Fruit fly (Drosophila melanogaster) whole organism, embryonic: ENCODE data around the gene Nlg2.

Source experiments
- Adf1 ChIP-seq: fragments of 200-800 bp; sonication (Bioruptor generic); IDR thresholded peaks from 2 replicates; pipeline ENCODE4 v1.3.6; 2022; ENCODE audit warnings: missing biosample characterization, missing genetic modification characterization
- Antp ChIP-seq: fragments of 200-800 bp; sonication (Bioruptor generic); optimal IDR thresholded peaks from 3 replicates; lab custom pipeline; 2016; ENCODE audit warnings: missing biosample characterization, missing genetic modification characterization
- Atf-2 ChIP-seq: fragments of 200-800 bp; sonication (Bioruptor generic); optimal IDR thresholded peaks from 2 replicates; lab custom pipeline; 2016; ENCODE audit warnings: missing biosample characterization, missing genetic modification characterization
- CG10366 ChIP-seq: fragments of 200-800 bp; sonication (Bioruptor generic); IDR thresholded peaks from 2 replicates; pipeline ENCODE4 v1.3.6; 2022; ENCODE audit warnings: missing biosample characterization, missing genetic modification characterization
- CG10959 ChIP-seq: fragments of 200-800 bp; sonication (Bioruptor generic); IDR thresholded peaks from 2 replicates; pipeline ENCODE4 v1.3.6; 2022; ENCODE audit warnings: missing biosample characterization, missing genetic modification characterization
- CG11696 ChIP-seq: fragments of 200-800 bp; sonication (Bioruptor generic); IDR thresholded peaks from 2 replicates; pipeline ENCODE4 v1.3.6; 2022; ENCODE audit warnings: missing biosample characterization, missing genetic modification characterization
- CG12104 ChIP-seq: fragments of 200-800 bp; sonication (Bioruptor generic); optimal IDR thresholded peaks from 3 replicates; lab custom pipeline; 2016; ENCODE audit warnings: missing biosample characterization, missing genetic modification characterization
- CG12391 ChIP-seq: fragments of 200-800 bp; sonication (Bioruptor generic); optimal IDR thresholded peaks from 3 replicates; lab custom pipeline; 2018; ENCODE audit warnings: missing biosample characterization, mild to moderate bottlenecking, missing genetic modification characterization, moderate library complexity
- CG12659 ChIP-seq: fragments of 200-800 bp; sonication (Bioruptor generic); optimal IDR thresholded peaks from 3 replicates; lab custom pipeline; 2017; ENCODE audit warnings: mild to moderate bottlenecking, missing biosample characterization, missing genetic modification reagents, missing genetic modification characterization
- CG13894 ChIP-seq: fragments of 200-800 bp; sonication (Bioruptor generic); optimal IDR thresholded peaks from 3 replicates; lab custom pipeline; 2018; ENCODE audit warnings: missing biosample characterization, mild to moderate bottlenecking, missing genetic modification characterization, moderate library complexity
- CG14050 ChIP-seq: fragments of 200-800 bp; sonication (Bioruptor generic); IDR thresholded peaks from 3 replicates; pipeline ENCODE4 v1.3.6; 2022; ENCODE audit warnings: missing biosample characterization, missing genetic modification characterization
- CG15601 ChIP-seq: fragments of 200-800 bp; sonication (Bioruptor generic); optimal IDR thresholded peaks from 3 replicates; lab custom pipeline; 2019; ENCODE audit warnings: missing biosample characterization, mild to moderate bottlenecking, missing genetic modification characterization, moderate library complexity
- CG1832 ChIP-seq: fragments of 200-800 bp; sonication (Bioruptor generic); optimal IDR thresholded peaks from 2 replicates; lab custom pipeline; 2017; ENCODE audit warnings: missing biosample characterization, mild to moderate bottlenecking, missing genetic modification characterization, inconsistent platforms
- CG2129 ChIP-seq: fragments of 200-800 bp; sonication (Bioruptor generic); IDR thresholded peaks from 2 replicates; pipeline ENCODE4 v1.3.6; 2022; ENCODE audit warnings: missing biosample characterization, missing genetic modification characterization; ENCODE audit not compliant: partially characterized antibody
- CG30020 ChIP-seq: fragments of 200-800 bp; optimal IDR thresholded peaks from 2 replicates; lab custom pipeline; 2019; ENCODE audit warnings: missing biosample characterization, mild to moderate bottlenecking, missing genetic modification characterization, moderate library complexity
- CG32767 ChIP-seq: fragments of 200-800 bp; sonication (Bioruptor generic); IDR thresholded peaks from 2 replicates; pipeline ENCODE4 v1.3.6; 2022; ENCODE audit warnings: missing biosample characterization, missing genetic modification characterization
- CG4424 ChIP-seq: fragments of 200-800 bp; sonication (Bioruptor generic); optimal IDR thresholded peaks from 3 replicates; lab custom pipeline; 2016; ENCODE audit warnings: missing biosample characterization, missing genetic modification characterization
- CG7928 ChIP-seq: fragments of 200-800 bp; sonication (Bioruptor generic); optimal IDR thresholded peaks from 2 replicates; lab custom pipeline; 2017; ENCODE audit warnings: missing biosample characterization, mild to moderate bottlenecking, missing genetic modification characterization
- CkIIα-i1 ChIP-seq: fragments of 200-800 bp; sonication (Bioruptor generic); IDR thresholded peaks from 2 replicates; pipeline ENCODE4 v1.3.6; 2022; ENCODE audit warnings: missing biosample characterization, missing genetic modification characterization
- Hmr ChIP-seq: fragments of 200-800 bp; sonication (Bioruptor generic); optimal IDR thresholded peaks from 3 replicates; lab custom pipeline; 2017; ENCODE audit warnings: mild to moderate bottlenecking, missing biosample characterization, missing genetic modification reagents, missing genetic modification characterization
- Kr ChIP-seq: fragments of 200-800 bp; sonication (Bioruptor generic); optimal IDR thresholded peaks from 2 replicates; lab custom pipeline; 2017; ENCODE audit warnings: missing biosample characterization, mild to moderate bottlenecking, missing genetic modification characterization
- Lim3 ChIP-seq: fragments of 200-800 bp; sonication (Bioruptor generic); IDR thresholded peaks from 2 replicates; pipeline ENCODE4 v1.3.6; 2022; ENCODE audit warnings: missing biosample characterization, missing genetic modification characterization
- MTF-1 ChIP-seq: fragments of 200-800 bp; sonication (Bioruptor generic); optimal IDR thresholded peaks from 2 replicates; lab custom pipeline; 2018; ENCODE audit warnings: missing biosample characterization, mild to moderate bottlenecking, missing genetic modification characterization, borderline replicate concordance
- Myb ChIP-seq: fragments of 200-800 bp; sonication (Bioruptor generic); optimal IDR thresholded peaks from 2 replicates; lab custom pipeline; 2016; ENCODE audit warnings: missing biosample characterization, missing genetic modification characterization
- Nf-YA ChIP-seq: fragments of 200-800 bp; sonication (Bioruptor generic); IDR thresholded peaks from 2 replicates; pipeline ENCODE4 v1.3.6; 2022; ENCODE audit warnings: missing biosample characterization, missing genetic modification characterization
- Nf-YB ChIP-seq: fragments of 200-800 bp; sonication (Bioruptor generic); optimal IDR thresholded peaks from 3 replicates; lab custom pipeline; 2019; ENCODE audit warnings: missing biosample characterization, mild to moderate bottlenecking, missing genetic modification characterization, moderate library complexity
- Nf-YC ChIP-seq: fragments of 200-800 bp; optimal IDR thresholded peaks from 3 replicates; lab custom pipeline; 2019; ENCODE audit warnings: missing biosample characterization, mild to moderate bottlenecking, missing genetic modification characterization, moderate library complexity
- NfI ChIP-seq: fragments of 200-800 bp; sonication (Bioruptor generic); optimal IDR thresholded peaks from 3 replicates; lab custom pipeline; 2018; ENCODE audit warnings: missing biosample characterization, mild to moderate bottlenecking, missing genetic modification characterization, moderate library complexity
- Taf1 ChIP-seq: fragments of 200-800 bp; sonication (Bioruptor generic); IDR thresholded peaks from 2 replicates; pipeline ENCODE4 v1.3.6; 2022; ENCODE audit warnings: missing biosample characterization, missing genetic modification characterization
- Xrp1 ChIP-seq: fragments of 200-800 bp; sonication (Bioruptor generic); IDR thresholded peaks from 2 replicates; pipeline ENCODE4 v1.3.6; 2022; ENCODE audit warnings: missing biosample characterization, missing genetic modification characterization
- YL-1 ChIP-seq: fragments of 200-800 bp; sonication (Bioruptor generic); optimal IDR thresholded peaks from 3 replicates; lab custom pipeline; 2017; ENCODE audit warnings: missing biosample characterization, mild to moderate bottlenecking, missing genetic modification characterization
- ara ChIP-seq: fragments of 200-800 bp; sonication (Bioruptor generic); IDR thresholded peaks from 2 replicates; pipeline ENCODE4 v1.3.6; 2022; ENCODE audit warnings: missing biosample characterization, missing genetic modification characterization
- bab2 ChIP-seq: fragments of 200-800 bp; sonication (Bioruptor generic); optimal IDR thresholded peaks from 2 replicates; lab custom pipeline; 2016; ENCODE audit warnings: missing biosample characterization, missing genetic modification characterization
- cg ChIP-seq: fragments of 200-800 bp; sonication (Bioruptor generic); optimal IDR thresholded peaks from 3 replicates; lab custom pipeline; 2019; ENCODE audit warnings: missing biosample characterization, mild to moderate bottlenecking, missing genetic modification characterization, moderate library complexity
- ci ChIP-seq: fragments of 200-800 bp; sonication (Bioruptor generic); IDR thresholded peaks from 3 replicates; pipeline ENCODE4 v1.3.6; 2022; ENCODE audit warnings: missing biosample characterization, missing genetic modification characterization
- crc ChIP-seq: fragments of 200-800 bp; sonication (Bioruptor generic); optimal IDR thresholded peaks from 2 replicates; lab custom pipeline; 2016; ENCODE audit warnings: missing biosample characterization, missing genetic modification characterization
- danr ChIP-seq: fragments of 200-800 bp; sonication (Bioruptor generic); IDR thresholded peaks from 2 replicates; pipeline ENCODE4 v1.3.6; 2022; ENCODE audit warnings: missing biosample characterization, missing genetic modification characterization
- fd3F ChIP-seq: fragments of 200-800 bp; sonication (Bioruptor generic); optimal IDR thresholded peaks from 2 replicates; lab custom pipeline; 2018; ENCODE audit warnings: missing biosample characterization, mild to moderate bottlenecking, missing genetic modification characterization, moderate library complexity
- hth ChIP-seq: fragments of >200 bp; optimal IDR thresholded peaks from 2 replicates; lab custom pipeline; 2017; ENCODE audit warnings: inconsistent platforms
- knrl ChIP-seq: fragments of 200-800 bp; sonication (Bioruptor generic); IDR thresholded peaks from 3 replicates; pipeline ENCODE4 v1.3.6; 2022; ENCODE audit warnings: missing biosample characterization, missing genetic modification characterization; ENCODE audit not compliant: partially characterized antibody
- lilli ChIP-seq: fragments of 200-800 bp; sonication (Bioruptor generic); optimal IDR thresholded peaks from 3 replicates; lab custom pipeline; 2016; ENCODE audit warnings: missing biosample characterization, missing genetic modification characterization
- nmo ChIP-seq: fragments of 200-800 bp; sonication (Bioruptor generic); optimal IDR thresholded peaks from 2 replicates; lab custom pipeline; 2018; ENCODE audit warnings: missing biosample characterization, mild to moderate bottlenecking, missing genetic modification characterization, moderate library complexity
- oc ChIP-seq: fragments of 200-800 bp; sonication (Bioruptor generic); optimal IDR thresholded peaks from 2 replicates; lab custom pipeline; 2018; ENCODE audit warnings: missing biosample characterization, mild to moderate bottlenecking, missing genetic modification characterization, moderate library complexity
- p53 ChIP-seq: fragments of 200-800 bp; sonication (Bioruptor generic); optimal IDR thresholded peaks from 2 replicates; lab custom pipeline; 2016; ENCODE audit warnings: missing biosample characterization, missing genetic modification characterization
- pfk ChIP-seq: fragments of 200-800 bp; sonication (Bioruptor generic); optimal IDR thresholded peaks from 2 replicates; lab custom pipeline; 2018; ENCODE audit warnings: missing biosample characterization, mild to moderate bottlenecking, missing genetic modification characterization, moderate library complexity
- pho ChIP-seq: fragments of 200-800 bp; sonication (Bioruptor generic); optimal IDR thresholded peaks from 2 replicates; lab custom pipeline; 2016; ENCODE audit warnings: missing biosample characterization, missing genetic modification characterization
- psq ChIP-seq: fragments of 200-800 bp; sonication (Bioruptor generic); optimal IDR thresholded peaks from 2 replicates; lab custom pipeline; 2017; ENCODE audit warnings: missing biosample characterization, missing genetic modification characterization
- ranshi ChIP-seq: fragments of 200-800 bp; sonication (Bioruptor generic); IDR thresholded peaks from 2 replicates; pipeline ENCODE4 v1.3.6; 2022; ENCODE audit warnings: missing biosample characterization, missing genetic modification characterization
- sisA ChIP-seq: fragments of 200-800 bp; sonication (Bioruptor generic); IDR thresholded peaks from 2 replicates; pipeline ENCODE4 v1.3.6; 2022; ENCODE audit warnings: missing biosample characterization, missing genetic modification characterization
- sr ChIP-seq: fragments of 200-800 bp; sonication (Bioruptor generic); IDR thresholded peaks from 3 replicates; pipeline ENCODE4 v1.3.6; 2022; ENCODE audit warnings: missing biosample characterization, missing genetic modification characterization
- tx ChIP-seq: fragments of 200-800 bp; sonication (Bioruptor generic); optimal IDR thresholded peaks from 2 replicates; lab custom pipeline; 2016; ENCODE audit warnings: missing biosample characterization, missing genetic modification characterization
- vnd ChIP-seq: fragments of 200-800 bp; sonication (Bioruptor generic); IDR thresholded peaks from 3 replicates; pipeline ENCODE4 v1.3.6; 2022; ENCODE audit warnings: missing biosample characterization, missing genetic modification characterization; ENCODE audit not compliant: partially characterized antibody
- zf30C ChIP-seq: fragments of 200-800 bp; sonication (Bioruptor generic); optimal IDR thresholded peaks from 3 replicates; lab custom pipeline; 2018; ENCODE audit warnings: missing biosample characterization, mild to moderate bottlenecking, missing genetic modification characterization

Gene Nlg2

DNA sequence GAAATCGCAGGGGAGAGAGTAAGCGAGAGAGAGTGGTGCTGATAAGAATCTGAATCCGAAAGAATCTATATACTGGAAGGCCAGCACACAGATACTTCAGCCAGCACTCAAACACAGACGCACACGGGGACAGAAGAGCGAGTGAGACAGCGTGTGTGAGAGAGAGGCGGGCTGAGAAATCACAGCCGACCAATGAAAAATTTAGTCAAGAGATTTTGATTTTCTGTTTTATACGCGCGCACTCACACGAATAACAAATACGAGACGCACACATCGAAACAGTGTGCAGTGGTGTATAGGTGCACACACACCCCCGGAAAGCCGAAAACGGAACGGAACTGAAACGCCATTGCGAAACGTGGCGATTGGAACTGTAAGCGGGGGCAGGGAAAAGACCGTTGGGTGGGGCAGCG, 41.0 kb upstream of the Nlg2 start (continued):
- TF ChIP-seq bab2 (no peak), CG4424 (GFP tag; lab: Kevin White, UChicago) (no peak), CG12104 (GFP tag; lab: Kevin White, UChicago) (no peak), CG2129 (GFP tag; lab: Robert Waterston, UW) (no peak), oc (tag; lab: Kevin White, UChicago) (peak; percentile 61), lilli (GFP tag; lab: Kevin White, UChicago) (no peak), Taf1 (no peak), Xrp1 (no peak), Hmr (GFP tag; lab: Kevin White, UChicago) (no peak), CG12659 (GFP tag; lab: Kevin White, UChicago) (no peak), pho (GFP tag; lab: Kevin White, UChicago) (no peak), NfI (GFP tag; lab: Kevin White, UChicago) (peak; percentile 17), CG12391 (tag; lab: Kevin White, UChicago) (no peak), Myb (no peak), CG14050 (GFP tag; lab: Robert Waterston, UW) (no peak), CkIIα-i1 (no peak), vnd (GFP tag; lab: Robert Waterston, UW) (no peak), zf30C (GFP tag; lab: Kevin White, UChicago) (no peak), CG10959 (GFP tag; lab: Robert Waterston, UW) (no peak), CG11696 (GFP tag; lab: Robert Waterston, UW) (0 out of 2 replicates have a peak, but pooled peaks have one; percentile 24), nmo (GFP tag; lab: Kevin White, UChicago) (peak; percentile 6), MTF-1 (GFP tag; lab: Kevin White, UChicago) (peak; percentile 14), Atf-2 (GFP tag; lab: Kevin White, UChicago) (no peak), cg (GFP tag; lab: Kevin White, UChicago) (peak; percentile 99), CG15601 (tag; lab: Kevin White, UChicago) (no peak), CG30020 (tag; lab: Kevin White, UChicago) (no peak), tx (no peak), CG32767 (GFP tag; lab: Robert Waterston, UW) (0 out of 2 replicates have a peak, but pooled peaks have one; percentile 7), fd3F (GFP tag; lab: Kevin White, UChicago) (no peak), sisA (no peak), p53 (GFP tag; lab: Kevin White, UChicago) (no peak), psq (GFP tag; lab: Kevin White, UChicago) (no peak), ci (peak; percentile 66; the same call in 2 of the 3 replicates), Nf-YA (GFP tag; lab: Robert Waterston, UW) (peak; percentile 96), ranshi (GFP tag; lab: Robert Waterston, UW) (no peak), knrl (GFP tag; lab: Robert Waterston, UW) (no peak), sr (peak; percentile 73)

DNA sequence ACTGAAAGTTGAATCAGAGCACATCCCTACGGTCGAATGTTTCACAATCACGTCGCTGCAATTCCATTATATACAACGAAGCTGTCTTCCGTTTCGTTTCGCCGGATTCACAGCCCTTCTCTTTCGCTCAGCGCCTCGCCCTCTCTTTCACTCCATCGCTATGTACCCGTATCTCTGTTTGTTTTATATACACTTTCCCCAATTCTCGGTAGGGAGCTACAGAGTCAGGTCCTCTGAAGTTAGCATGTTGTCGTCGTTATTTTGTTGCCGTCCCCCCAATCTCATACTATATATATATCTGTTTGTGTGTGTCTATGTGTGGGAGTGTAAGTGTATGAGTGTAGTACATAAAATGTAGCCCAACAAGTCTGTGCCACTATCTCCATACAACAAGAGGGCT, 38.6 kb upstream of the Nlg2 start:
- TF ChIP-seq cg (GFP tag; lab: Kevin White, UChicago) (peak; percentile 47), YL-1 (no peak), ara (GFP tag; lab: Robert Waterston, UW) (no peak), hth (lab: Kevin White, UChicago) (no peak), Nf-YB (peak; percentile 73), CG10366 (GFP tag; lab: Robert Waterston, UW) (no peak), Kr (GFP tag; lab: Kevin White, UChicago) (no peak), CG13894 (tag; lab: Kevin White, UChicago) (peak; percentile 8), Lim3 (GFP tag; lab: Robert Waterston, UW) (no peak), pho (GFP tag; lab: Kevin White, UChicago) (no peak), CG7928 (GFP tag; lab: Kevin White, UChicago) (no peak), Antp (GFP tag; lab: Kevin White, UChicago) (no peak), pfk (GFP tag; lab: Kevin White, UChicago) (peak; percentile 48), Adf1 (GFP tag; lab: Robert Waterston, UW) (no peak), danr (GFP tag; lab: Robert Waterston, UW) (no peak), CG1832 (GFP tag; lab: Kevin White, UChicago) (peak; percentile 41), MTF-1 (GFP tag; lab: Kevin White, UChicago) (no peak), crc (no peak), Nf-YC (tag; lab: Kevin White, UChicago) (peak; percentile 63)
